Fruit fly (Drosophila melanogaster): Measurements from ENCODE around the gene Sirt7.

Gene Sirt7

dm6 chr3R:29088938-29089661 is 33.4 kb downstream of the Sirt7 start (continued):
- TF ChIP-seq Fer2 (tag; optimal IDR thresholded peaks at IDR 0.05) (peak; percentile 37), gcm2 (GFP tag; optimal IDR thresholded peaks at IDR 0.05) (no peak), hbn (GFP tag; IDR thresholded peaks at IDR 0.05; ENCODE audit: partially characterized antibody) (no peak), mam (GFP tag; optimal IDR thresholded peaks at IDR 0.05) (peak; percentile 42), CG13287 (GFP tag; IDR thresholded peaks at IDR 0.05; ENCODE audit: partially characterized antibody) (no peak), Scr (GFP tag; IDR thresholded peaks at IDR 0.05; ENCODE audit: partially characterized antibody) (no peak), NC2α (GFP tag; optimal IDR thresholded peaks at IDR 0.05) (peak; percentile 16), CG17361 (GFP tag; IDR thresholded peaks at IDR 0.05) (peak; percentile 81), CG7928 (GFP tag; optimal IDR thresholded peaks at IDR 0.05) (no peak), CG31365 (tag; optimal IDR thresholded peaks at IDR 0.05) (peak; percentile 18), prd (optimal IDR thresholded peaks at IDR 0.05) (no peak), prd (GFP tag; IDR thresholded peaks at IDR 0.05) (peak; percentile 79), CG3407 (GFP tag; optimal IDR thresholded peaks at IDR 0.05) (peak; percentile 50)

- TF ChIP-seq Dek (tag; optimal IDR thresholded peaks at IDR 0.05) (no peak), MESR4 (GFP tag; optimal IDR thresholded peaks at IDR 0.05) (no peak), Drgx (GFP tag; IDR thresholded peaks at IDR 0.05) (0 out of 2 replicates have a peak, but pooled peaks have one; percentile 30), CG14667 (GFP tag; IDR thresholded peaks at IDR 0.05) (0 out of 2 replicates have a peak, but pooled peaks have one; percentile 25), lab (GFP tag; optimal IDR thresholded peaks at IDR 0.05) (peak; percentile 79), CG32532 (GFP tag; IDR thresholded peaks at IDR 0.05) (peak; percentile 67), Fer2 (tag; optimal IDR thresholded peaks at IDR 0.05) (peak; percentile 34), CG3995 (GFP tag; optimal IDR thresholded peaks at IDR 0.05) (no peak), tx (GFP tag; optimal IDR thresholded peaks at IDR 0.05) (no peak), Asciz (GFP tag; optimal IDR thresholded peaks at IDR 0.05) (peak; percentile 55), CG15514 (GFP tag; optimal IDR thresholded peaks at IDR 0.05) (peak; percentile 41), pzg (GFP tag; optimal IDR thresholded peaks at IDR 0.05) (no peak), abd-A (tag; optimal IDR thresholded peaks at IDR 0.05) (peak; percentile 26), CG12769 (tag; optimal IDR thresholded peaks at IDR 0.05) (no peak), CG6689 (GFP tag; IDR thresholded peaks at IDR 0.05) (peak; percentile 40; the same call in 1 of the 2 replicates), CkIIα-i1 (GFP tag; IDR thresholded peaks at IDR 0.05) (no peak), CG14050 (GFP tag; IDR thresholded peaks at IDR 0.05) (0 out of 3 replicates have a peak, but pooled peaks have one; percentile 10), Atf6 (GFP tag; IDR thresholded peaks at IDR 0.05) (no peak), lmd (GFP tag; IDR thresholded peaks at IDR 0.05) (peak; percentile 73), danr (GFP tag; IDR thresholded peaks at IDR 0.05) (0 out of 2 replicates have a peak, but pooled peaks have one; percentile 30), Mes4 (GFP tag; optimal IDR thresholded peaks at IDR 0.05) (no peak), tup (GFP tag; optimal IDR thresholded peaks at IDR 0.05) (no peak), CG18476 (GFP tag; optimal IDR thresholded peaks at IDR 0.05) (peak; percentile 23), CG5245 (GFP tag; optimal IDR thresholded peaks at IDR 0.05) (no peak), Fer3 (tag; optimal IDR thresholded peaks at IDR 0.05) (peak; percentile 35), ems (GFP tag; optimal IDR thresholded peaks at IDR 0.05) (no peak), CG31388 (GFP tag; optimal IDR thresholded peaks at IDR 0.05) (no peak), CG17359 (tag; optimal IDR thresholded peaks at IDR 0.05) (peak; percentile 20), CG7928 (GFP tag; optimal IDR thresholded peaks at IDR 0.05) (no peak), oc (tag; optimal IDR thresholded peaks at IDR 0.05) (peak; percentile 26), CTCF (GFP tag; optimal IDR thresholded peaks at IDR 0.05) (no peak), Neu2 (GFP tag; optimal IDR thresholded peaks at IDR 0.05; ENCODE audit: borderline replicate concordance) (no peak), Ptx1 (GFP tag; IDR thresholded peaks at IDR 0.05) (peak; percentile 69), chn (GFP tag; optimal IDR thresholded peaks at IDR 0.05) (no peak), Deaf1 (tag; optimal IDR thresholded peaks at IDR 0.05) (no peak), gfzf (GFP tag; optimal IDR thresholded peaks at IDR 0.05) (no peak), Vsx1 (GFP tag; optimal IDR thresholded peaks at IDR 0.05) (no peak), tio (GFP tag; optimal IDR thresholded peaks at IDR 0.05) (no peak), CG3407 (GFP tag; optimal IDR thresholded peaks at IDR 0.05) (no peak)
These were observed 33.9 kb downstream of the Sirt7 start for dm6 chr3R:29089662-29090007.

Data from whole organism, embryonic.